Worm (Caenorhabditis elegans) whole organism, L1 larva: ENCODE measurements around the gene Y39F10A.3.

ENCODE experiments used
- C34B4.2 ChIP-seq: sonication (generic microtip); optimal IDR thresholded peaks from 2 replicates; lab custom pipeline; 2017; ENCODE audit warnings: mild to moderate bottlenecking, missing genetic modification characterization, missing compliant biosample characterization
- F16B12.6 ChIP-seq: fragments of 150-350 bp; optimal IDR thresholded peaks from 2 replicates; lab custom pipeline; 2014; ENCODE audit warnings: missing biosample characterization, missing genetic modification characterization
- Y116A8C.19 ChIP-seq: sonication (generic microtip); optimal IDR thresholded peaks from 2 replicates; lab custom pipeline; 2016; ENCODE audit warnings: missing compliant biosample characterization, missing genetic modification characterization, borderline replicate concordance
- aha-1 ChIP-seq: fragments of 150-350 bp; optimal IDR thresholded peaks from 2 replicates; lab custom pipeline; 2014; ENCODE audit warnings: missing biosample characterization, missing genetic modification characterization
- aly-2 ChIP-seq: fragments of 150-350 bp; optimal IDR thresholded peaks from 2 replicates; lab custom pipeline; 2014; ENCODE audit warnings: missing biosample characterization, missing genetic modification characterization
- ama-1 ChIP-seq: fragments of 150-350 bp; optimal IDR thresholded peaks from 2 replicates; lab custom pipeline; 2014
- ceh-8 ChIP-seq: fragments of 200-800 bp; sonication (Bioruptor generic); optimal IDR thresholded peaks from 2 replicates; lab custom pipeline; 2018; ENCODE audit warnings: mild to moderate bottlenecking, missing genetic modification characterization, moderate library complexity, missing compliant biosample characterization
- ceh-82 ChIP-seq, 3 experiments: fragments of 150-350 bp in 1 of 3; sonication (generic microtip) in 2 of 3; optimal IDR thresholded peaks; 2 replicates each; lab custom pipeline; 2014 to 2017; ENCODE audit warnings: missing biosample characterization in 3 of 3, missing genetic modification characterization in 3 of 3
- ceh-88 ChIP-seq: fragments of 200-800 bp; sonication (Bioruptor generic); IDR thresholded peaks from 2 replicates; pipeline ENCODE4 v1.3.6; 2022; ENCODE audit warnings: missing genetic modification characterization, missing compliant biosample characterization
- ceh-90 ChIP-seq: sonication (generic microtip); optimal IDR thresholded peaks from 2 replicates; lab custom pipeline; 2016; ENCODE audit warnings: missing genetic modification characterization, missing compliant biosample characterization
- egl-13 ChIP-seq: sonication (generic microtip); optimal IDR thresholded peaks from 2 replicates; lab custom pipeline; 2016; ENCODE audit warnings: missing genotype, missing genetic modification reagents, missing genetic modification characterization, missing compliant biosample characterization
- elt-2 ChIP-seq: sonication (generic microtip); optimal IDR thresholded peaks from 2 replicates; lab custom pipeline; 2016; ENCODE audit warnings: missing genetic modification characterization, mild to moderate bottlenecking, inconsistent platforms, missing compliant biosample characterization, missing genetic modification reagents
- grh-1 ChIP-seq: fragments of 200-800 bp; sonication (Bioruptor generic); IDR thresholded peaks from 2 replicates; pipeline ENCODE4 v1.3.6; 2022; ENCODE audit warnings: missing genetic modification reagents, missing genetic modification characterization, missing compliant biosample characterization
- hlh-4 ChIP-seq: sonication (generic microtip); optimal IDR thresholded peaks from 2 replicates; lab custom pipeline; 2016; ENCODE audit warnings: mild to moderate bottlenecking, missing genetic modification characterization, missing compliant biosample characterization
- isw-1 ChIP-seq: fragments of 200-800 bp; sonication (Bioruptor generic); IDR thresholded peaks from 2 replicates; pipeline ENCODE4 v1.3.6; 2022; ENCODE audit warnings: missing genetic modification characterization, missing compliant biosample characterization
- lin-13 ChIP-seq: fragments of 150-350 bp; optimal IDR thresholded peaks from 2 replicates; lab custom pipeline; 2014; ENCODE audit warnings: missing biosample characterization, missing genetic modification reagents, missing genetic modification characterization
- lin-39 ChIP-seq: fragments of 150-350 bp; optimal IDR thresholded peaks from 2 replicates; lab custom pipeline; 2014; ENCODE audit warnings: missing biosample characterization, missing genetic modification reagents, missing genetic modification characterization
- mab-9 ChIP-seq: fragments of 200-800 bp; sonication (Bioruptor generic); IDR thresholded peaks from 2 replicates; pipeline ENCODE4 v1.3.6; 2022; ENCODE audit warnings: missing genetic modification reagents, missing genetic modification characterization, missing compliant biosample characterization
- mep-1 ChIP-seq: fragments of 150-350 bp; optimal IDR thresholded peaks from 2 replicates; lab custom pipeline; 2014; ENCODE audit warnings: missing biosample characterization, missing genetic modification characterization
- nhr-11 ChIP-seq: fragments of 150-350 bp; optimal IDR thresholded peaks from 2 replicates; lab custom pipeline; 2014; ENCODE audit warnings: missing biosample characterization, missing genetic modification characterization
- nhr-19 ChIP-seq: fragments of 200-800 bp; sonication (Bioruptor generic); conservative IDR thresholded peaks from 2 replicates; pipeline ENCODE4 v1.3.6; 2022; ENCODE audit warnings: missing genetic modification characterization, missing compliant biosample characterization
- nhr-237 ChIP-seq: fragments of 150-350 bp; optimal IDR thresholded peaks from 2 replicates; lab custom pipeline; 2014; ENCODE audit warnings: missing biosample characterization, missing genetic modification characterization
- nhr-28 ChIP-seq: fragments of 150-350 bp; optimal IDR thresholded peaks from 2 replicates; lab custom pipeline; 2014; ENCODE audit warnings: missing biosample characterization, missing genetic modification characterization
- nhr-77 ChIP-seq: fragments of 150-350 bp; optimal IDR thresholded peaks from 2 replicates; lab custom pipeline; 2014; ENCODE audit warnings: missing biosample characterization, missing genetic modification characterization
- nhr-85 ChIP-seq: sonication (generic microtip); peaks from one replicate; lab custom pipeline; 2016; ENCODE audit warnings: missing genetic modification characterization, inconsistent platforms, missing compliant biosample characterization
- pax-3 ChIP-seq: fragments of 200-800 bp; sonication (Bioruptor generic); optimal IDR thresholded peaks from 2 replicates; lab custom pipeline; 2018; ENCODE audit warnings: mild to moderate bottlenecking, missing genetic modification characterization, moderate library complexity, missing compliant biosample characterization
- pqm-1 ChIP-seq: sonication (generic microtip); optimal IDR thresholded peaks from 3 replicates; lab custom pipeline; 2017; ENCODE audit warnings: missing biosample characterization, missing genetic modification characterization
- rnt-1 ChIP-seq: sonication (generic microtip); optimal IDR thresholded peaks from 2 replicates; lab custom pipeline; 2016; ENCODE audit warnings: mild to moderate bottlenecking, missing genetic modification characterization, moderate library complexity, missing compliant biosample characterization
- snu-23 ChIP-seq: sonication (generic microtip); optimal IDR thresholded peaks from 2 replicates; lab custom pipeline; 2016; ENCODE audit warnings: missing genetic modification characterization, missing compliant biosample characterization
- sox-4 ChIP-seq: sonication (generic microtip); optimal IDR thresholded peaks from 2 replicates; lab custom pipeline; 2016; ENCODE audit warnings: missing genetic modification characterization, missing compliant biosample characterization
- sup-37 ChIP-seq: fragments of 200-800 bp; sonication (Bioruptor generic); optimal IDR thresholded peaks from 2 replicates; lab custom pipeline; 2018; ENCODE audit warnings: mild to moderate bottlenecking, missing genetic modification characterization, missing compliant biosample characterization
- swsn-7 ChIP-seq: sonication (generic microtip); optimal IDR thresholded peaks from 2 replicates; lab custom pipeline; 2016; ENCODE audit warnings: missing genetic modification characterization, missing compliant biosample characterization
- tbx-2 ChIP-seq: sonication (generic microtip); optimal IDR thresholded peaks from 2 replicates; lab custom pipeline; 2016; ENCODE audit warnings: missing genetic modification characterization, missing compliant biosample characterization
- tlp-1 ChIP-seq: fragments of 150-350 bp; optimal IDR thresholded peaks from 2 replicates; lab custom pipeline; 2014; ENCODE audit warnings: missing biosample characterization, missing genetic modification characterization
- unc-130 ChIP-seq: fragments of 150-350 bp; optimal IDR thresholded peaks from 2 replicates; lab custom pipeline; 2017; ENCODE audit warnings: missing biosample characterization, missing genetic modification characterization, inconsistent platforms
- unc-30 ChIP-seq: sonication (generic microtip); optimal IDR thresholded peaks from 2 replicates; lab custom pipeline; 2017; ENCODE audit warnings: missing biosample characterization, missing genetic modification characterization
- xbp-1 ChIP-seq: sonication (generic microtip); optimal IDR thresholded peaks from 2 replicates; lab custom pipeline; 2016; ENCODE audit warnings: missing genetic modification characterization, missing compliant biosample characterization
- ztf-4 ChIP-seq: fragments of 150-350 bp; optimal IDR thresholded peaks from 2 replicates; lab custom pipeline; 2014; ENCODE audit warnings: missing biosample characterization, missing genetic modification characterization

Y39F10A.3 gene

DNA sequence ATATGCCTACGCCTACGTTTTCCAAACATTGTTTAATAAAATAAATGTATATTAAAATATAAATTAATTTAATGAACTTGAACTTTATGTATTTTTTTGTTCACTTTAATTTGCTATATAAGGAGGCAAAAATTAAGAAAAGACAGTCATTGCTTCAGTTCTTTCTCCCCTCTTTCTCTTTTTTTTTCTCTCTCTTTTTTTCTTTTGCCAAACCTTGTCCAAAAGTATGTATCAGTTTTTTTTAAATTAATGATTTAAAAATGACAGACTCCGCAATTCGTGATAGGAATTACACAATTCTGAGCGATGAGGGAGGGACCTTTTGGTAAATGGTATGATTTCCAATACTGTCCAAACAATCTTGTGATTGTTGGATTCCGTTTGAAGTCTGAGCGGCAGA lies 20.2 kb upstream of the Y39F10A.3 start, which contains the start of gene F46F5.13:
F46F5.13 (plus strand) TSS at position 301 of the 400 bp plus-strand sequence.
- TF ChIP-seq swsn-7 (tag; lab: Kevin White, UChicago) (no peak), nhr-28 (tag; lab: Kevin White, UChicago) (no peak), nhr-19 (GFP tag; lab: Robert Waterston, UW) (no peak), ceh-8 (GFP tag; lab: Kevin White, UChicago) (no peak), F16B12.6 (tag; lab: Kevin White, UChicago) (no peak), nhr-85 (no peak), lin-39 (no peak), aly-2 (no peak), ama-1 (lab: Kevin White, UChicago) (no peak), unc-30 (tag; lab: Kevin White, UChicago) (no peak), mep-1 (tag; lab: Kevin White, UChicago) (no peak), nhr-11 (tag; lab: Kevin White, UChicago) (no peak), rnt-1 (tag; lab: Kevin White, UChicago) (no peak), isw-1 (GFP tag; lab: Robert Waterston, UW) (no peak), ceh-90 (tag; lab: Kevin White, UChicago) (no peak), mab-9 (GFP tag; lab: Robert Waterston, UW) (no peak), grh-1 (no peak), ceh-88 (GFP tag; lab: Robert Waterston, UW) (no peak), hlh-4 (tag; lab: Kevin White, UChicago) (no peak), lin-13 (GFP tag; lab: Kevin White, UChicago) (no peak)

DNA sequence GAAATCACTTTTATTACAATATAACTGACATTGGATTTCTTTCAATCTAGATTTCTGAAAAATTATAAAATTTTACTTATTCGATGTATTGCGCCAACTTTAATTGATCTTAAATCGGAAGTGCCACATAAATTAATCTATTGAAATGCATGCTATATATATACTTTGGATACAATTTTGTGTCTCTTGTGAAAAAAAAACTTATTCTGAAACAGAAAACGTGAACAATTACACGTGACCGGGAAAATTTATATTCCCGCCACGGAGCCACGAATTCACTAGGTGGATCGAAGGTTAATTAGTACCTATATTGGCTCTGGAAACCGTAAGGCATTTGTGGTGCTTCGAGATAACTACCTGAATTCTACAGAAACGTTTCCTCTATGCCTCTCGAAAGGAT lies 16.9 kb upstream of the Y39F10A.3 start, which contains the start of gene F46F5.14:
F46F5.14 (plus strand) TSS at position 301 of the 400 bp plus-strand sequence.
- TF ChIP-seq ama-1 (lab: Kevin White, UChicago), result no peak
- TF ChIP-seq nhr-77 (tag; lab: Kevin White, UChicago), result no peak
- TF ChIP-seq aha-1 (tag; lab: Kevin White, UChicago), result no peak
- no peak for TF ChIP-seq tbx-2
- no peak for TF ChIP-seq nhr-11 (tag; lab: Kevin White, UChicago)
- no peak for TF ChIP-seq ceh-88 (GFP tag; lab: Robert Waterston, UW)

DNA sequence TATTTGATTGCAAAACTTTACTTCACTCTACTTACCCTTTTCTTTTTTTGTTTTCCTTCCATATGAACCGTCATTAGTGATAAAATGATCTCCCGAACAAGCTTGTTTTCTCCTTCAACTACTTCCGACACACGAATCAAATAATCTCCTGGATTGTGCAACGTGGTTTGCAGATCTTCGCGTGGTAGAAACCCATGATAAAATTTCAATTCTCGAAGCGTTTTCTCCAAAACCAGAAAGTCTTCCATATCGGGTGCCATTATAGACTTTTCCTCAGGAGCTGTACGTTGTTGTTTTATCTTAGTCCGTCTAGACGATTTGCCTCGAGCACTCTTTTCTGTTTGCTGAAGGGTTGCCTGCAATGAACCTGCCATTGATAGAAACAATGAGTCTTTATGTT lies 14.6 kb upstream of the Y39F10A.3 start:
- TF ChIP-seq rnt-1 (tag; lab: Kevin White, UChicago) (no peak), xbp-1 (tag; lab: Kevin White, UChicago) (no peak), sox-4 (tag; lab: Kevin White, UChicago) (no peak), tbx-2 (no peak), nhr-85 (no peak), pqm-1 (tag; lab: Kevin White, UChicago) (no peak), nhr-28 (tag; lab: Kevin White, UChicago) (no peak), pax-3 (tag; lab: Kevin White, UChicago) (no peak), Y116A8C.19 (no peak), ceh-82 (tag; optimal IDR thresholded peaks at IDR 0.05; lab: Kevin White, UChicago) (no peak), unc-130 (tag; lab: Kevin White, UChicago) (no peak)

DNA sequence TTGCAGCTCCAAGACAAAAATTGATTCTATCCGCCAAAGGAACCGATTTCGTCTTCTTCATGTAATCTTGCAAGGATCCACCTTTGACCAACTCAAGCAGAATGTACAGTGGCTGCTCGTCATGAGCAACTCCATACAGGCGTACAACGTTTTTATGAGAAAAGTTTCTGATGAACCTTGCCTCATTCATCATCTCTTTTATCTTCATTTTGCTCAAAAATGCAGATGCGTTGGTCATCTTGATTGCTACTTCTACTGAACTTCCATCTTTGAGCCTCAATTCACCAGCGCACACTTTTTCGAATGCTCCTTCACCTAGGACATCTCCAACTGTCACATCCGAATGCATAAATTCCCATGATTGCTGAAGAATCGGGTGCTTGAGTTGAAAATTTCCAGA lies 14.1 kb upstream of the Y39F10A.3 start:
- TF ChIP-seq tlp-1 (tag; lab: Kevin White, UChicago) (no peak), hlh-4 (tag; lab: Kevin White, UChicago) (no peak), C34B4.2 (tag; lab: Kevin White, UChicago) (no peak), lin-13 (GFP tag; lab: Kevin White, UChicago) (no peak), ztf-4 (tag; lab: Kevin White, UChicago) (no peak), snu-23 (GFP tag; lab: Kevin White, UChicago) (no peak), isw-1 (GFP tag; lab: Robert Waterston, UW) (no peak), sup-37 (GFP tag; lab: Kevin White, UChicago) (no peak), mab-9 (GFP tag; lab: Robert Waterston, UW) (no peak), pqm-1 (tag; lab: Kevin White, UChicago) (no peak), grh-1 (no peak), nhr-77 (tag; lab: Kevin White, UChicago) (no peak), egl-13 (tag; lab: Kevin White, UChicago) (no peak), elt-2 (tag; lab: Kevin White, UChicago) (no peak), xbp-1 (tag; lab: Kevin White, UChicago) (no peak), nhr-237 (tag; lab: Kevin White, UChicago) (no peak)
